Worm (Caenorhabditis elegans): ENCODE results near the gene srh-148.

DNA sequence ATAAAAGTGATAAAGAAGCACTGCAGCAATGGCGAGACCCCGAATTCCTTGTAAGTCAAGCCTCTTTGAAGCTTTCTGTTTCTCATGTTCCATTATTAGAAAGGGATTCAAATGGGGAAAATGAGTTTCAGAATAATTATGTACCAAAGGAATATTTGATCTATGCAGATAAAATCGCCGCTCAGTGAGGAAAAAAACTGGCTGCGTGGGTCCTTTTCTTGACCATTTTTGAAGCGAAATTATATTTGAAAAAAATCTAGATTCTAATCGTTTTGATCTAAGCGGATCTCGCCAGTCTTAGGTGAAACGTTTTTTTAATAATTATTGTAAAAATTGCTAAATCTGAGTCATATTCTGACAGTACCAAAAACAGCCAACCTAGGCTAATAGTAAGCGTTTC lies 26.5 kb upstream of the srh-148 start, which contains the start of gene oac-42:
- TF ChIP-seq ama-1 (optimal IDR thresholded peaks at IDR 0.05) (no peak), B0310.2 (tag; optimal IDR thresholded peaks at IDR 0.05) (no peak), tra-4 (tag; optimal IDR thresholded peaks at IDR 0.05) (no peak), aly-1 (tag; optimal IDR thresholded peaks at IDR 0.05) (no peak), flt-1 (GFP tag; IDR thresholded peaks at IDR 0.05) (no peak), hnd-1 (tag; optimal IDR thresholded peaks at IDR 0.05) (no peak), ets-7 (tag; optimal IDR thresholded peaks at IDR 0.05) (no peak), scrt-1 (GFP tag; IDR thresholded peaks at IDR 0.05) (no peak), F13C5.2 (tag; optimal IDR thresholded peaks at IDR 0.05) (no peak)
